Worm (Caenorhabditis elegans): ENCODE results near the gene ZK616.8.

DNA sequence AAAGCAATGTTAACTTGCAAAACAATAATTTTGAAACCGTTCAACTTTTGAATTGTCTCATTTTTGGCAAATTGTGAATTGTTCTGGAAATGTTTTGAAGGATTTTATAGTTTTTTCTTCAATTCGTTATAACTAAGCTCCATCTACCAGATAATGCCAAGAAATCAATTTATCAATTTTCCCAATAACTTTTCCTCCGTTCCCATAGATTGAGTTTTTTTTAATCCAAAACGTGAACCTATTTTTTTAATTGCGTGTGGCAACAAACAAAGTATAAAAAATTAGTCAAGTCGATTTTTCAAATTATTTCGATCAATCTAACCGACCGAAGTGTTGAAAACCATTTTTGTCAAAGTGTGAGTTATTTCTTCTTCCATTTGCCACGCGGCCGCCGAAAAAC, 40.7 kb upstream of the ZK616.8 start, which contains the start of gene Y4C6A.4:
- TF ChIP-seq nhr-76 (tag; optimal IDR thresholded peaks at IDR 0.05) (no peak), nhr-11 (tag; optimal IDR thresholded peaks at IDR 0.05) (no peak), nhr-71 (tag; optimal IDR thresholded peaks at IDR 0.05) (no peak), egl-27 (tag; optimal IDR thresholded peaks at IDR 0.05) (no peak), aly-2 (tag; optimal IDR thresholded peaks at IDR 0.05) (no peak), nhr-47 (tag; optimal IDR thresholded peaks at IDR 0.05) (no peak), unc-62 (GFP tag; optimal IDR thresholded peaks at IDR 0.05) (no peak), ztf-4 (tag; optimal IDR thresholded peaks at IDR 0.05) (no peak), skn-1 (tag; optimal IDR thresholded peaks at IDR 0.05) (no peak)
